Fruit fly (Drosophila melanogaster) whole organism, embryonic: Measurements from ENCODE around the gene pkaap.

Source experiments
- CG11398 ChIP-seq: fragments of 200-800 bp; sonication (Bioruptor generic); optimal IDR thresholded peaks from 2 replicates; lab custom pipeline; 2016; ENCODE audit warnings: missing biosample characterization, missing genetic modification characterization
- CG12104 ChIP-seq: fragments of 200-800 bp; sonication (Bioruptor generic); optimal IDR thresholded peaks from 3 replicates; lab custom pipeline; 2016; ENCODE audit warnings: missing biosample characterization, missing genetic modification characterization
- CG12155 ChIP-seq: fragments of 200-800 bp; sonication (Bioruptor generic); optimal IDR thresholded peaks from 3 replicates; lab custom pipeline; 2016; ENCODE audit warnings: missing biosample characterization, missing genetic modification characterization
- CG12299 ChIP-seq: fragments of 200-800 bp; sonication (Bioruptor generic); optimal IDR thresholded peaks from 2 replicates; lab custom pipeline; 2018; ENCODE audit warnings: missing biosample characterization, mild to moderate bottlenecking, missing genetic modification characterization
- CG1233 ChIP-seq: fragments of 200-800 bp; sonication (Bioruptor generic); optimal IDR thresholded peaks from 4 replicates; lab custom pipeline; 2018; ENCODE audit warnings: missing biosample characterization, mild to moderate bottlenecking, missing genetic modification characterization
- CG12942 ChIP-seq: fragments of 200-800 bp; sonication (Bioruptor generic); optimal IDR thresholded peaks from 3 replicates; lab custom pipeline; 2016; ENCODE audit warnings: missing biosample characterization, missing genetic modification characterization
- CG13894 ChIP-seq: fragments of 200-800 bp; sonication (Bioruptor generic); optimal IDR thresholded peaks from 3 replicates; lab custom pipeline; 2018; ENCODE audit warnings: missing biosample characterization, mild to moderate bottlenecking, missing genetic modification characterization, moderate library complexity
- CG14710 ChIP-seq: fragments of 200-800 bp; sonication (Bioruptor generic); optimal IDR thresholded peaks from 3 replicates; lab custom pipeline; 2019; ENCODE audit warnings: missing biosample characterization, mild to moderate bottlenecking, missing genetic modification characterization, moderate library complexity
- CG18619 ChIP-seq: fragments of 200-800 bp; sonication (Bioruptor generic); optimal IDR thresholded peaks from 3 replicates; lab custom pipeline; 2017; ENCODE audit warnings: missing biosample characterization, mild to moderate bottlenecking, missing genetic modification characterization
- CG7271 ChIP-seq: fragments of 200-800 bp; sonication (Bioruptor generic); optimal IDR thresholded peaks from 2 replicates; lab custom pipeline; 2018; ENCODE audit warnings: missing biosample characterization, mild to moderate bottlenecking, missing genetic modification characterization, moderate library complexity
- CG7786 ChIP-seq: fragments of 200-800 bp; sonication (Bioruptor generic); optimal IDR thresholded peaks from 2 replicates; lab custom pipeline; 2016; ENCODE audit warnings: missing biosample characterization, missing genetic modification characterization
- CG8290 ChIP-seq, 3 experiments: fragments of 200-800 bp; sonication (Bioruptor generic); optimal IDR thresholded peaks; 2 replicates each; lab custom pipeline; 2016 to 2019; ENCODE audit warnings: missing biosample characterization in 3 of 3, missing genetic modification characterization in 3 of 3, mild to moderate bottlenecking in 2 of 3, moderate library complexity in 1 of 3
- CG8944 ChIP-seq: fragments of 200-800 bp; sonication (Bioruptor generic); optimal IDR thresholded peaks from 3 replicates; lab custom pipeline; 2016; ENCODE audit warnings: missing biosample characterization, missing genetic modification characterization
- CrebB ChIP-seq: fragments of 200-800 bp; sonication (Bioruptor generic); optimal IDR thresholded peaks from 3 replicates; lab custom pipeline; 2018; ENCODE audit warnings: missing biosample characterization, mild to moderate bottlenecking, missing genetic modification characterization
- Dad ChIP-seq: fragments of 200-800 bp; sonication (Bioruptor generic); optimal IDR thresholded peaks from 3 replicates; lab custom pipeline; 2016; ENCODE audit warnings: missing biosample characterization, missing genetic modification characterization
- Doc2 ChIP-seq: fragments of 200-800 bp; sonication (Bioruptor generic); IDR thresholded peaks from 2 replicates; pipeline ENCODE4 v1.3.6; 2022; ENCODE audit warnings: missing biosample characterization, missing genetic modification characterization
- Drgx ChIP-seq: fragments of 200-800 bp; sonication (Bioruptor generic); IDR thresholded peaks from 2 replicates; pipeline ENCODE4 v1.3.6; 2022; ENCODE audit warnings: missing biosample characterization, missing genetic modification characterization
- Eip74EF ChIP-seq, 2 experiments: fragments of 200-800 bp in 1 of 2; fragments of >200 bp in 1 of 2; sonication (Bioruptor generic) in 1 of 2; optimal IDR thresholded peaks; 2 replicates each; lab custom pipeline; 2017 to 2019; ENCODE audit warnings: missing biosample characterization in 2 of 2, missing genetic modification characterization in 2 of 2, mild to moderate bottlenecking in 1 of 2, moderate library complexity in 1 of 2
- Gsc ChIP-seq: fragments of 200-800 bp; sonication (Bioruptor generic); IDR thresholded peaks from 2 replicates; pipeline ENCODE4 v1.3.6; 2022; ENCODE audit warnings: missing biosample characterization, missing genetic modification characterization
- Hmr ChIP-seq: fragments of 200-800 bp; sonication (Bioruptor generic); optimal IDR thresholded peaks from 3 replicates; lab custom pipeline; 2017; ENCODE audit warnings: mild to moderate bottlenecking, missing biosample characterization, missing genetic modification reagents, missing genetic modification characterization
- Myb ChIP-seq: fragments of 200-800 bp; sonication (Bioruptor generic); optimal IDR thresholded peaks from 2 replicates; lab custom pipeline; 2016; ENCODE audit warnings: missing biosample characterization, missing genetic modification characterization
- NC2α ChIP-seq: fragments of 200-800 bp; sonication (Bioruptor generic); optimal IDR thresholded peaks from 2 replicates; lab custom pipeline; 2016; ENCODE audit warnings: missing biosample characterization, missing genetic modification characterization
- Nf-YA ChIP-seq: fragments of 200-800 bp; sonication (Bioruptor generic); IDR thresholded peaks from 2 replicates; pipeline ENCODE4 v1.3.6; 2022; ENCODE audit warnings: missing biosample characterization, missing genetic modification characterization
- Xrp1 ChIP-seq: fragments of 200-800 bp; sonication (Bioruptor generic); IDR thresholded peaks from 2 replicates; pipeline ENCODE4 v1.3.6; 2022; ENCODE audit warnings: missing biosample characterization, missing genetic modification characterization
- ara ChIP-seq: fragments of 200-800 bp; sonication (Bioruptor generic); IDR thresholded peaks from 2 replicates; pipeline ENCODE4 v1.3.6; 2022; ENCODE audit warnings: missing biosample characterization, missing genetic modification characterization
- ase ChIP-seq: fragments of 200-800 bp; sonication (Bioruptor generic); IDR thresholded peaks from 3 replicates; pipeline ENCODE4 v1.3.6; 2022; ENCODE audit warnings: missing biosample characterization, missing genetic modification characterization
- chif ChIP-seq, 2 experiments: fragments of 200-800 bp; sonication (Bioruptor generic); optimal IDR thresholded peaks; 3 replicates each; lab custom pipeline; 2016; ENCODE audit warnings: missing biosample characterization in 2 of 2, missing genetic modification characterization in 2 of 2
- chinmo ChIP-seq: fragments of 200-800 bp; sonication (Bioruptor generic); IDR thresholded peaks from 4 replicates; pipeline ENCODE4 v1.3.6; 2022; ENCODE audit warnings: missing biosample characterization, missing genetic modification characterization; ENCODE audit not compliant: partially characterized antibody
- chm ChIP-seq: fragments of 200-800 bp; sonication (Bioruptor generic); IDR thresholded peaks from 2 replicates; pipeline ENCODE4 v1.3.6; 2022; ENCODE audit warnings: missing biosample characterization, missing genetic modification characterization
- ci ChIP-seq: fragments of 200-800 bp; sonication (Bioruptor generic); IDR thresholded peaks from 3 replicates; pipeline ENCODE4 v1.3.6; 2022; ENCODE audit warnings: missing biosample characterization, missing genetic modification characterization
- disco-r ChIP-seq: fragments of 200-800 bp; sonication (Bioruptor generic); optimal IDR thresholded peaks from 2 replicates; lab custom pipeline; 2016; ENCODE audit warnings: missing biosample characterization, missing genetic modification characterization
- dm ChIP-seq: fragments of 200-800 bp; sonication (Bioruptor generic); optimal IDR thresholded peaks from 3 replicates; lab custom pipeline; 2016; ENCODE audit warnings: missing biosample characterization, missing genetic modification characterization
- dmrt99B ChIP-seq: fragments of 200-800 bp; sonication (Bioruptor generic); optimal IDR thresholded peaks from 2 replicates; lab custom pipeline; 2018; ENCODE audit warnings: missing biosample characterization, mild to moderate bottlenecking, missing genetic modification characterization, moderate library complexity
- gcm ChIP-seq: fragments of 200-800 bp; sonication (Bioruptor generic); optimal IDR thresholded peaks from 2 replicates; lab custom pipeline; 2019; ENCODE audit warnings: missing biosample characterization, mild to moderate bottlenecking, missing genetic modification characterization, moderate library complexity
- ken ChIP-seq: fragments of 200-800 bp; sonication (Bioruptor generic); IDR thresholded peaks from 3 replicates; pipeline ENCODE4 v1.3.6; 2022; ENCODE audit warnings: missing biosample characterization, missing genetic modification characterization
- lilli ChIP-seq: fragments of 200-800 bp; sonication (Bioruptor generic); optimal IDR thresholded peaks from 3 replicates; lab custom pipeline; 2016; ENCODE audit warnings: missing biosample characterization, missing genetic modification characterization
- lmd ChIP-seq: fragments of 200-800 bp; sonication (Bioruptor generic); IDR thresholded peaks from 2 replicates; pipeline ENCODE4 v1.3.6; 2022; ENCODE audit warnings: missing biosample characterization, missing genetic modification characterization
- lov ChIP-seq, 2 experiments: fragments of 200-800 bp in 1 of 2; fragments of >200 bp in 1 of 2; sonication (Bioruptor generic) in 1 of 2; IDR thresholded peaks in 1 of 2; optimal IDR thresholded peaks in 1 of 2; 2 replicates in 1 of 2; 3 replicates in 1 of 2; pipeline versions ENCODE4 v1.3.6 to Lab custom; 2017 to 2022; ENCODE audit warnings: missing biosample characterization in 1 of 2, missing genetic modification characterization in 1 of 2
- mam ChIP-seq: fragments of 200-800 bp; sonication (Bioruptor generic); optimal IDR thresholded peaks from 3 replicates; lab custom pipeline; 2016; ENCODE audit warnings: missing biosample characterization, missing genetic modification characterization
- mld ChIP-seq: fragments of 200-800 bp; sonication (Bioruptor generic); IDR thresholded peaks from 3 replicates; pipeline ENCODE4 v1.3.6; 2022; ENCODE audit warnings: missing biosample characterization, missing genetic modification characterization; ENCODE audit not compliant: partially characterized antibody
- oc ChIP-seq: fragments of 200-800 bp; sonication (Bioruptor generic); optimal IDR thresholded peaks from 2 replicates; lab custom pipeline; 2018; ENCODE audit warnings: missing biosample characterization, mild to moderate bottlenecking, missing genetic modification characterization, moderate library complexity
- pum ChIP-seq: fragments of 200-800 bp; sonication (Bioruptor generic); optimal IDR thresholded peaks from 2 replicates; lab custom pipeline; 2016; ENCODE audit warnings: missing biosample characterization, missing genetic modification characterization
- sqz ChIP-seq: fragments of 200-800 bp; sonication (Bioruptor generic); optimal IDR thresholded peaks from 3 replicates; lab custom pipeline; 2018; ENCODE audit warnings: missing biosample characterization, mild to moderate bottlenecking, missing genetic modification characterization
- sr ChIP-seq: fragments of 200-800 bp; sonication (Bioruptor generic); IDR thresholded peaks from 3 replicates; pipeline ENCODE4 v1.3.6; 2022; ENCODE audit warnings: missing biosample characterization, missing genetic modification characterization
- tio ChIP-seq: fragments of 200-800 bp; sonication (Bioruptor generic); optimal IDR thresholded peaks from 2 replicates; lab custom pipeline; 2017; ENCODE audit warnings: missing biosample characterization, missing genetic modification characterization, inconsistent platforms
- twi ChIP-seq: fragments of 200-800 bp; optimal IDR thresholded peaks from 2 replicates; lab custom pipeline; 2019; ENCODE audit warnings: missing biosample characterization, mild to moderate bottlenecking, missing genetic modification characterization, moderate library complexity
- vnd ChIP-seq: fragments of 200-800 bp; sonication (Bioruptor generic); IDR thresholded peaks from 3 replicates; pipeline ENCODE4 v1.3.6; 2022; ENCODE audit warnings: missing biosample characterization, missing genetic modification characterization; ENCODE audit not compliant: partially characterized antibody
- wor ChIP-seq: fragments of 200-800 bp; sonication (Bioruptor generic); IDR thresholded peaks from 2 replicates; pipeline ENCODE4 v1.3.6; 2022; ENCODE audit warnings: missing biosample characterization, missing genetic modification characterization
- zfh1 ChIP-seq: fragments of 200-800 bp; sonication (Bioruptor generic); IDR thresholded peaks from 3 replicates; pipeline ENCODE4 v1.3.6; 2022; ENCODE audit warnings: missing biosample characterization, missing genetic modification characterization

The pkaap gene

dm6 chr2L:16307026-16307703, 19.1 kb downstream of the pkaap start, which contains the start of the genes CG5861 and Syx5 (continued):
- TF ChIP-seq sr (GFP tag; lab: Robert Waterston, UW) (no peak), chm (GFP tag; lab: Robert Waterston, UW) (no peak), CG1233 (GFP tag; lab: Kevin White, UChicago) (peak; percentile 29), tio (GFP tag; lab: Kevin White, UChicago) (no peak), Doc2 (GFP tag; lab: Robert Waterston, UW) (no peak), chinmo (peak; percentile 78; the same call in 3 of the 4 replicates), sqz (GFP tag; lab: Kevin White, UChicago) (peak; percentile 88), wor (GFP tag; lab: Robert Waterston, UW) (no peak), CG12104 (GFP tag; lab: Kevin White, UChicago) (no peak), Nf-YA (GFP tag; lab: Robert Waterston, UW) (no peak), Dad (GFP tag; lab: Kevin White, UChicago) (no peak), disco-r (no peak), CrebB (tag; lab: Kevin White, UChicago) (peak; percentile 50), CG7271 (tag; lab: Kevin White, UChicago) (no peak), CG12299 (tag; lab: Kevin White, UChicago) (peak; percentile 38), CG12155 (peak; percentile 24), ase (GFP tag; lab: Robert Waterston, UW) (no peak), dmrt99B (tag; lab: Kevin White, UChicago) (no peak), lilli (peak; percentile 57), gcm (peak; percentile 68), vnd (GFP tag; lab: Robert Waterston, UW) (peak; percentile 93), Gsc (GFP tag; lab: Robert Waterston, UW) (no peak), zfh1 (GFP tag; lab: Robert Waterston, UW) (peak; percentile 67; the same call in 1 of the 3 replicates), Xrp1 (GFP tag; lab: Robert Waterston, UW) (peak; percentile 66), pum (GFP tag; lab: Kevin White, UChicago) (no peak), Eip74EF (GFP tag; optimal IDR thresholded peaks at IDR 0.05; lab: Kevin White, UChicago) (peak in 1 of 2 experiments; percentile 0), ara (GFP tag; lab: Robert Waterston, UW) (no peak), Myb (GFP tag; lab: Kevin White, UChicago) (no peak), CG8944 (no peak), dm (GFP tag; lab: Kevin White, UChicago) (no peak), oc (no peak), mld (GFP tag; lab: Robert Waterston, UW) (peak; percentile 71; the same call in 2 of the 3 replicates), ci (GFP tag; lab: Robert Waterston, UW) (no peak), chif (GFP tag; optimal IDR thresholded peaks at IDR 0.05; lab: Kevin White, UChicago) (no peak), CG14710 (tag; lab: Kevin White, UChicago) (peak; percentile 78), CG13894 (tag; lab: Kevin White, UChicago) (no peak), lmd (GFP tag; lab: Robert Waterston, UW) (peak; percentile 52; the same call in 1 of the 2 replicates), CG18619 (GFP tag; lab: Kevin White, UChicago) (peak; percentile 43), NC2α (GFP tag; lab: Kevin White, UChicago) (no peak), lov (optimal IDR thresholded peaks at IDR 0.05; lab: Kevin White, UChicago) (no peak), lov (GFP tag; IDR thresholded peaks at IDR 0.05; lab: Robert Waterston, UW) (no peak), CG7786 (GFP tag; lab: Kevin White, UChicago) (no peak), ken (GFP tag; lab: Robert Waterston, UW) (0 out of 3 replicates have a peak, but pooled peaks have one; percentile 22), Hmr (GFP tag; lab: Kevin White, UChicago) (no peak), CG8290 (GFP tag; optimal IDR thresholded peaks at IDR 0.05; lab: Kevin White, UChicago) (peak; percentile 21), CG8290 (tag; optimal IDR thresholded peaks at IDR 0.05; lab: Kevin White, UChicago) (no peak), twi (tag; lab: Kevin White, UChicago) (peak; percentile 54), CG12942 (peak; percentile 28), CG11398 (no peak), mam (no peak), Drgx (GFP tag; lab: Robert Waterston, UW) (no peak)
